Worm (Caenorhabditis elegans): ENCODE data around the gene K05F1.13.

ce11 chrII:5768274-5768820, 20.6 kb upstream of the K05F1.13 start:
- no peak for TF ChIP-seq tab-1 (GFP tag; IDR thresholded peaks at IDR 0.05)
- no peak for TF ChIP-seq flt-1 (GFP tag; IDR thresholded peaks at IDR 0.05)
- TF ChIP-seq ref-1 (GFP tag; conservative IDR thresholded peaks at IDR 0.05) = no peak
- TF ChIP-seq cog-1 (tag; optimal IDR thresholded peaks at IDR 0.05) = no peak
- TF ChIP-seq klf-2 (GFP tag; conservative IDR thresholded peaks at IDR 0.05) = no peak
- no peak for TF ChIP-seq T22C8.4 (GFP tag; IDR thresholded peaks at IDR 0.05)

Measured in whole organism, midembryonic.